Worm (Caenorhabditis elegans): ENCODE data around the gene fbxb-24.

The fbxb-24 gene

DNA sequence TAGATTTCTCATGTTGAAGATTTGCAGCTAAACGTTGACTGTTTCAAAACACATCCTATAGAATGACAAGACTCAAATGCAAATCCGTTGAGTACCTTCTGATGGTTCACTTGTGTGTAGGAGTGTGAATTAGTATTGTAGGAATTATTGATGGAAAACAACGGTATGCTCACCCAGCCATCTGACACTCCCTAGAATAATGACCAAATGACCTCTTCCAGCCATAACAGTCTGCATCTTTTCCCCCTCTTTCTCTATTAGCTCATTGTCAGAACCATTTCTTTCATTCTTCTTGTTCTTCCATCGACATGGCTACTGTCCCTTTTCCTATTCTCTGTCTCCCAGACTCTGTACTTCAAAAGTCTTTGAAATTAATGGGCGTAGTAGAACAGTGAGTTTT lies at the start of gene fbxb-24:
Gene fbxb-24 (plus strand): TSS at position 301 of the 400 bp plus-strand sequence.
- no peak for TF ChIP-seq med-1 (GFP tag; optimal IDR thresholded peaks at IDR 0.05; ENCODE audit: insufficient read depth)
- no peak for TF ChIP-seq ref-1 (GFP tag; conservative IDR thresholded peaks at IDR 0.05)
- no peak for TF ChIP-seq ztf-29 (GFP tag; IDR thresholded peaks at IDR 0.05)
- TF ChIP-seq klf-2 (GFP tag; conservative IDR thresholded peaks at IDR 0.05), result no peak
- no peak for TF ChIP-seq T22C8.4 (GFP tag; IDR thresholded peaks at IDR 0.05)
- no peak for TF ChIP-seq tab-1 (GFP tag; IDR thresholded peaks at IDR 0.05)
- TF ChIP-seq flt-1 (GFP tag; IDR thresholded peaks at IDR 0.05), result no peak
- TF ChIP-seq cog-1 (tag; optimal IDR thresholded peaks at IDR 0.05), result no peak
- TF ChIP-seq ztf-23 (GFP tag; IDR thresholded peaks at IDR 0.05), result no peak

DNA sequence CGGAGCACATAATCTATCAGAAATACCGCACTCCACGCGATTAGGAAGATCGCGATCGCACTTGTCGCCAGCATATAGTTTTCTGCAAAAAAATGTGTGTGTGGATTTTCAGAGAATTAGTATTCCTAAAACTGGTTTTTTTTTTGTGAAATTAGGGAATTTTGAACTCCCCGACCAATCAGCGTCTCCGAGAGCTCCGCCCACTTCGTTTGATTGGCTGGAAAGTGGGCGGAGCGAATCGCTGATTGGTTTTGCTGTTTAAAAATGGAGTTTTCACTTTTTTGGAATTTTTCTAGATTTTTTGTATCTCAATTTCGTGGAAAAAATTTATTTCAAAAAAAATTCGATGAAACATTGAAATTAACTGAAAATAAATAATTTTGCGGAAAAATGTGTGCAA lies 47.6 kb upstream of the fbxb-24 start:
- TF ChIP-seq tab-1 (GFP tag; IDR thresholded peaks at IDR 0.05) (no peak), T22C8.4 (GFP tag; IDR thresholded peaks at IDR 0.05) (no peak), cog-1 (tag; optimal IDR thresholded peaks at IDR 0.05) (no peak), flt-1 (GFP tag; IDR thresholded peaks at IDR 0.05) (no peak), ref-1 (GFP tag; conservative IDR thresholded peaks at IDR 0.05) (no peak), klf-2 (GFP tag; conservative IDR thresholded peaks at IDR 0.05) (no peak), med-1 (GFP tag; optimal IDR thresholded peaks at IDR 0.05; ENCODE audit: insufficient read depth) (no peak), ztf-29 (GFP tag; IDR thresholded peaks at IDR 0.05) (no peak), ztf-23 (GFP tag; IDR thresholded peaks at IDR 0.05) (no peak)

DNA sequence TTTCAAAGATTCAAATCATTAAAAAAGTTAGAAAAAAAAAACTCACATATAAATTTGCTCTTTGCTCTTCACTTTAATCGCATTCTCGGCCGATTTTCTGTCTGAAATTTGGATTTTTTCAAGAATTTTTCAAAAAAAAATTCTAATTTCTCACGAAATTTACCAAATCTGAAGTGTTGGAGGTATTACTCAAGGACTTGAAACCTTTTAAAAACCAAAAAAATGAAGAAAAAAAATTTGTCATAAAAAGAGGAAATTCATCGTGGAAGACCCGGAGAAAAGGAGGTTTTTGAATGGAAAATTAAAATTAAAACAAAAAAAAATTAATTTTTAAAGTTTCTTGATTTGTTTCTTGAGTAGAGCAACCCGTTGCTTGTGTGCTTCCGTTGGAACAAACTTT lies 46.6 kb upstream of the fbxb-24 start, which contains the start of gene Y56A3A.2:
Gene Y56A3A.2 (minus strand): TSS at position 101 of the 400 bp plus-strand sequence.
- no peak for TF ChIP-seq klf-2 (GFP tag; conservative IDR thresholded peaks at IDR 0.05)
- TF ChIP-seq ztf-29 (GFP tag; IDR thresholded peaks at IDR 0.05), result no peak
- TF ChIP-seq cog-1 (tag; optimal IDR thresholded peaks at IDR 0.05), result no peak
- TF ChIP-seq ref-1 (GFP tag; conservative IDR thresholded peaks at IDR 0.05), result no peak
- TF ChIP-seq ztf-23 (GFP tag; IDR thresholded peaks at IDR 0.05), result no peak
- TF ChIP-seq T22C8.4 (GFP tag; IDR thresholded peaks at IDR 0.05), result no peak
- no peak for TF ChIP-seq med-1 (GFP tag; optimal IDR thresholded peaks at IDR 0.05; ENCODE audit: insufficient read depth)
- no peak for TF ChIP-seq flt-1 (GFP tag; IDR thresholded peaks at IDR 0.05)
- no peak for TF ChIP-seq tab-1 (GFP tag; IDR thresholded peaks at IDR 0.05)

DNA sequence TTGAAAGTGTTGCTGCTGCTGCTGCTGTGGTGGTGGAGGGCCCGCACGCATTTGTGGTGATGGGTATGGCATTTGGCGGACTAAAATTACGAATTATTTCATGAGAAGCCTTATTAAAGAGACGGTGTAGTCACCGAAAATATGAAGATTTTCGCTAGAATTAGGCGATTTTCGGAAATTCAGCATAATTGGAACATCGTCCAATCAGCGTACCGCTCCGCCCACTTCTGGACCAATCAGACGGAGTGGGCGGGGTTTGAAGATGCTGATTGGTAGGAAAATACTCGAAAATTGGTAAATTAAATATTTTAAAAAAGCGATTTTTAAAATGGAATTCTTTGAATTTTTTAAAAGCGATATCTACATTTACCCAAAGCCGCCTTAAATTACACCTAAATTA lies 42.6 kb upstream of the fbxb-24 start:
- TF ChIP-seq tab-1 (GFP tag; IDR thresholded peaks at IDR 0.05) (no peak), T22C8.4 (GFP tag; IDR thresholded peaks at IDR 0.05) (no peak), ztf-23 (GFP tag; IDR thresholded peaks at IDR 0.05) (no peak), cog-1 (tag; optimal IDR thresholded peaks at IDR 0.05) (no peak), ref-1 (GFP tag; conservative IDR thresholded peaks at IDR 0.05) (no peak), ztf-29 (GFP tag; IDR thresholded peaks at IDR 0.05) (no peak), flt-1 (GFP tag; IDR thresholded peaks at IDR 0.05) (no peak), med-1 (GFP tag; optimal IDR thresholded peaks at IDR 0.05; ENCODE audit: insufficient read depth) (no peak), klf-2 (GFP tag; conservative IDR thresholded peaks at IDR 0.05) (no peak)

DNA sequence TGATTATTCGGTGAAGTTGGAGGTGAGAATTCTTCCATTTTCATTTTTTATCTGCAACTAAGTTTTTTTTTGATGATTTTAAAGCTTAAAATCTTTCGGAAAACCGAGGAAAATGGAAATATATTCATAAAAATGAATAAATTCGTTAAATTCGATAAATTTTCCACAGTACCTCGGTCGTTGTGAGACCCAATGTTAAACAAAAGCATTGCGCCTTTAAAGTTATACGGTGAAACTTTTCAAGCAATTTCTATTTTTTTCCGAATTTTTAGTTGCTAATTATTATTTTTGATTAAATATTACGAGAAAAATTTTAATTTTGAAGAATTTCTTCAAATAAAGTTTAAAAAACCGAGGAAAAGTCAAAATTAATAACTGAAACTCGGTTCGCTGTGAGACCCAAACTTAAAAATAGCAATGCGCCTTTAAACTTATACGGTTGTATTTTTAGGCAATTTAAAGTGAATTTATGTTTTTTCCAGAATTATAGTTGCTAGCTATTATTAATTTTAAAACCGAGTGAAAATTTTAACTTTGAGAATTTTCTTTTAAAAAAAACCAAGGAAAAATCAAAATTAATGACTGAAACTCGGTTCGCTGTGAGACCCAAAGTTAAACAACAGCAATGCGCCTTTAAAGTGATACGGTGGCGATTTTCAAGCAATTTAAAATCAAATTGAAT lies 39.4 kb upstream of the fbxb-24 start, which contains the start of gene taf-12:
Gene taf-12 (minus strand): TSS at position 51 of the 682 bp plus-strand sequence.
- TF ChIP-seq ztf-29 (GFP tag; IDR thresholded peaks at IDR 0.05) (no peak), tab-1 (GFP tag; IDR thresholded peaks at IDR 0.05) (no peak), cog-1 (tag; optimal IDR thresholded peaks at IDR 0.05) (no peak), klf-2 (GFP tag; conservative IDR thresholded peaks at IDR 0.05) (no peak), ref-1 (GFP tag; conservative IDR thresholded peaks at IDR 0.05) (no peak), T22C8.4 (GFP tag; IDR thresholded peaks at IDR 0.05) (no peak), ztf-23 (GFP tag; IDR thresholded peaks at IDR 0.05) (no peak), flt-1 (GFP tag; IDR thresholded peaks at IDR 0.05) (no peak), med-1 (GFP tag; optimal IDR thresholded peaks at IDR 0.05; ENCODE audit: insufficient read depth) (no peak)

DNA sequence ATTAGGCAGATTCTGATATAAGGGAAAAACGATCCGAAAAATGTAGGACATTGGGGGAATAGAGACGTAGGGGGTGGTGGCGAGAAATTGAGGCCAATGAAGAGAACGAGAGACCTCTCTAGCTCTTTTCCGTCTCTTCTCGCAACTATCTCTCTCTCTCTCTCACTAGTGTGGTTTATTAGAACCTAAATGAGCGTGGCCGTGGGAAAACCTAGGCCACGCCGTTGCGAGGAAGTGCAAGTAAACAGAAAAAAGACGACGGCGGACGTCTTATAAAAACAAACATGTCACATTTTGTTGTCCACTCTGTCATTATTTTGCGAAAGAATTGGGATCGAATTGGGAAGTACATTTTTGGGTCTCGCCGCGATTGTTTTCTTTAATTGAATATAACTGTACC lies 38.8 kb upstream of the fbxb-24 start:
- peak; percentile 64 for TF ChIP-seq cog-1 (tag; optimal IDR thresholded peaks at IDR 0.05)
- TF ChIP-seq T22C8.4 (GFP tag; IDR thresholded peaks at IDR 0.05), result no peak
- TF ChIP-seq ref-1 (GFP tag; conservative IDR thresholded peaks at IDR 0.05), result no peak
- no peak for TF ChIP-seq klf-2 (GFP tag; conservative IDR thresholded peaks at IDR 0.05)
- peak; percentile 55; the same call in 1 of the 2 replicates for TF ChIP-seq ztf-23 (GFP tag; IDR thresholded peaks at IDR 0.05)
- no peak for TF ChIP-seq ztf-29 (GFP tag; IDR thresholded peaks at IDR 0.05)
- 0 out of 2 replicates have a peak, but pooled peaks have one; percentile 46 for TF ChIP-seq flt-1 (GFP tag; IDR thresholded peaks at IDR 0.05)
- TF ChIP-seq tab-1 (GFP tag; IDR thresholded peaks at IDR 0.05), result no peak

DNA sequence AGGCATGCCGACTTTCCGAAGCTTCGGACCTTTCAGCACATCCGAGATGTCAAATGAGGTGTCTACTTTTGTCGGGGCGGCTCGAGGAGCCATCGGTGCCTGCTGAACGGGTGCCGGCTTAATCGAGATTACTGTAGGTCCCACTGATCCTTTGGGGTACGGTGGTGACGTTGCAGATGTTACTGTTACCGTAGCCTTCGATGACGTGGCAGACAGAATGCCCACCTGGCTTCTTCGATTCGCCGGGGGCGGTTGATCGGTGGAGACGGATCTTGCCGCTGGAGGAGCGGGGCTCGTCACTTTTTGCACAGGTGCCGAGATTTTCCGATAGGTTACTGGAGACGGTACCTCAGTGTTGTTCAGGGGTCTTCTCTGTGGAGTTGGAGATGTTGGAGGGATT lies 37.1 kb upstream of the fbxb-24 start:
- TF ChIP-seq ref-1 (GFP tag; conservative IDR thresholded peaks at IDR 0.05) (no peak), cog-1 (tag; optimal IDR thresholded peaks at IDR 0.05) (no peak), T22C8.4 (GFP tag; IDR thresholded peaks at IDR 0.05) (no peak), klf-2 (GFP tag; conservative IDR thresholded peaks at IDR 0.05) (no peak), ztf-23 (GFP tag; IDR thresholded peaks at IDR 0.05) (no peak), med-1 (GFP tag; optimal IDR thresholded peaks at IDR 0.05; ENCODE audit: insufficient read depth) (no peak), flt-1 (GFP tag; IDR thresholded peaks at IDR 0.05) (no peak), tab-1 (GFP tag; IDR thresholded peaks at IDR 0.05) (no peak), ztf-29 (GFP tag; IDR thresholded peaks at IDR 0.05) (no peak)

DNA sequence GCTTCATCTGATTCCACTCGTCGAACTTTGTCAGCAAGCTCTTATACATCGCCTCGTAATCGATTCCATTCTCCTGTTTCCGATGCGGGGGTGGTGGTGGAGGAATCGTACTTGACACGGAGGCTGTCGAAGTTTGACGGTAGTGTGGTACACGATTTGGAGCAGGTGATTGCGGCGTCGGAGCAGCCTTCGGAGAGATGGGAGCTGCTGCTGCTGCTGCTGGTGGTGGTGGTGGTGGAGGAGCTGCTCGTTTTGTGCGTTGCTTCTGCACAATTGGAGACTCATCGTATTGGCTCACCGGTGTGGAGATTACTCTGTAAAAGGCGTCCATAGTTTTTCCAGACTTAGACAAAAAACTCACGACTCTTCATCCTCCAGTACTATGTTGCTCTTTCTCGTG lies 34.5 kb upstream of the fbxb-24 start:
- no peak for TF ChIP-seq klf-2 (GFP tag; conservative IDR thresholded peaks at IDR 0.05)
- TF ChIP-seq cog-1 (tag; optimal IDR thresholded peaks at IDR 0.05), result no peak
- no peak for TF ChIP-seq ztf-29 (GFP tag; IDR thresholded peaks at IDR 0.05)

DNA sequence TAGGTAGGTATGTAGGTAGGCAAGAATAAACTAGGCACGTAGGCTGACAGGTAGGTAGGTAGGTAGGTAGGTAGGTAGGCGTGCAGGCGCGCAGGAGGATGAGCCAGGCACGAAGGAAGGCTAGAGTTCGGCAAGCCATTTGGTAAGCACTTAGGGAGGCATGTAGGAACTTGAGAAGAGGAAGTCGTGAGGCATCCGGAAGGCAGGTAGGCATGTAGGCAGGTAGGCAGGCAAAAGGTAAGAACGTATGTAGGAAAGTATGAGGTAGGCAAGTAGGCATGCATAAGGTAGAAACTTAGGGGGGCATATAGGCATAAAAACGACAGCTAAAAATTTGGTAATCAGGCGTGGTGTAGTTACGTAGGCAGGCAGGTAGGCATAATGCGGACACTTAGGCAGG lies 32.6 kb upstream of the fbxb-24 start:
- TF ChIP-seq tab-1 (GFP tag; IDR thresholded peaks at IDR 0.05) (0 out of 2 replicates have a peak, but pooled peaks have one; percentile 27), ztf-29 (GFP tag; IDR thresholded peaks at IDR 0.05) (no peak)

DNA sequence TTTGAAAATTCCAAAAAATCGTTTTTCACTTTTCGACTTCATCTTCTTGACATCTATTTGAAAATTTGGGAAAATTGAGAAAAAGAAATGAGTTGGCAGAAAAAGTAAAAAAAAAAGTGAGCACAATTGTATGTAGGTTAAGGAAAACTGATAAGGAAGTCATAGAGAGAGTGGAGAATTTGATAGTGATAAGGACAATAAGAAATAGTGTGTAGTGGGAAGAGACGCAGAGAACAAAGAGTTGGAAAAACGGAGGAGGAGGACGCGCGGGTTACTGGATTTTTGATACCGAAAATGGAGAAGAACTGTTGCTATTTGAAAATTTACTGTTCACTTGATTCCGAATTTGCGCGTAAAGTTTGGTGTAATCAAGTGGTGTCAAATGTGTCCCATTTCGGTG lies 30.0 kb upstream of the fbxb-24 start, which contains the start of gene Y56A3A.6:
Gene Y56A3A.6 (minus strand): TSS at position 53 of the 400 bp plus-strand sequence.
- TF ChIP-seq med-1 (GFP tag; optimal IDR thresholded peaks at IDR 0.05; ENCODE audit: insufficient read depth), result no peak
- TF ChIP-seq ztf-23 (GFP tag; IDR thresholded peaks at IDR 0.05), result no peak
- no peak for TF ChIP-seq cog-1 (tag; optimal IDR thresholded peaks at IDR 0.05)
- TF ChIP-seq tab-1 (GFP tag; IDR thresholded peaks at IDR 0.05), result no peak
- no peak for TF ChIP-seq ztf-29 (GFP tag; IDR thresholded peaks at IDR 0.05)
- no peak for TF ChIP-seq klf-2 (GFP tag; conservative IDR thresholded peaks at IDR 0.05)
- TF ChIP-seq ref-1 (GFP tag; conservative IDR thresholded peaks at IDR 0.05), result no peak
- TF ChIP-seq flt-1 (GFP tag; IDR thresholded peaks at IDR 0.05), result no peak
- TF ChIP-seq T22C8.4 (GFP tag; IDR thresholded peaks at IDR 0.05), result no peak
